Fruit fly (Drosophila melanogaster) whole organism, embryonic: Measurements from ENCODE around the gene sesB.
A peak's percentile ranks its signal among the peaks of the same experiment; 100 is the strongest.

Experiments
- Abd-B ChIP-seq: fragments of 200-800 bp; sonication (Bioruptor generic); optimal IDR thresholded peaks from 2 replicates; lab custom pipeline; 2018; ENCODE audit warnings: missing biosample characterization, mild to moderate bottlenecking, missing genetic modification characterization, moderate library complexity
- Ada2b ChIP-seq: fragments of 200-800 bp; sonication (Bioruptor generic); IDR thresholded peaks from 2 replicates; pipeline ENCODE4 v1.3.6; 2022; ENCODE audit warnings: missing biosample characterization, missing genetic modification characterization
- Atf6 ChIP-seq: fragments of 200-800 bp; sonication (Bioruptor generic); IDR thresholded peaks from 2 replicates; pipeline ENCODE4 v1.3.6; 2022; ENCODE audit warnings: missing biosample characterization, missing genetic modification characterization
- CG10543 ChIP-seq: fragments of 200-800 bp; sonication (Bioruptor generic); optimal IDR thresholded peaks from 3 replicates; lab custom pipeline; 2017; ENCODE audit warnings: missing biosample characterization, mild to moderate bottlenecking, missing genetic modification characterization, moderate library complexity
- CG1233 ChIP-seq: fragments of 200-800 bp; sonication (Bioruptor generic); optimal IDR thresholded peaks from 4 replicates; lab custom pipeline; 2018; ENCODE audit warnings: missing biosample characterization, mild to moderate bottlenecking, missing genetic modification characterization
- CG12659 ChIP-seq: fragments of 200-800 bp; sonication (Bioruptor generic); optimal IDR thresholded peaks from 3 replicates; lab custom pipeline; 2017; ENCODE audit warnings: mild to moderate bottlenecking, missing biosample characterization, missing genetic modification reagents, missing genetic modification characterization
- CG14050 ChIP-seq: fragments of 200-800 bp; sonication (Bioruptor generic); IDR thresholded peaks from 3 replicates; pipeline ENCODE4 v1.3.6; 2022; ENCODE audit warnings: missing biosample characterization, missing genetic modification characterization
- CG14441 ChIP-seq: fragments of 200-800 bp; sonication (Bioruptor generic); IDR thresholded peaks from 2 replicates; pipeline ENCODE4 v1.3.6; 2022; ENCODE audit warnings: missing biosample characterization, missing genetic modification characterization
- CG15479 ChIP-seq: fragments of 200-800 bp; sonication (Bioruptor generic); optimal IDR thresholded peaks from 3 replicates; lab custom pipeline; 2019; ENCODE audit warnings: missing biosample characterization, mild to moderate bottlenecking, missing genetic modification characterization, moderate library complexity
- CG15601 ChIP-seq: fragments of 200-800 bp; sonication (Bioruptor generic); optimal IDR thresholded peaks from 3 replicates; lab custom pipeline; 2019; ENCODE audit warnings: missing biosample characterization, mild to moderate bottlenecking, missing genetic modification characterization, moderate library complexity
- CG1603 ChIP-seq: fragments of 200-800 bp; sonication (Bioruptor generic); optimal IDR thresholded peaks from 2 replicates; lab custom pipeline; 2019; ENCODE audit warnings: missing biosample characterization, mild to moderate bottlenecking, missing genetic modification characterization, moderate library complexity
- CG16813 ChIP-seq: fragments of 200-800 bp; sonication (Bioruptor generic); IDR thresholded peaks from 3 replicates; pipeline ENCODE4 v1.3.6; 2022; ENCODE audit warnings: missing biosample characterization, missing genetic modification characterization; ENCODE audit not compliant: partially characterized antibody
- CG17359 ChIP-seq: fragments of 200-800 bp; sonication (Bioruptor generic); optimal IDR thresholded peaks from 3 replicates; lab custom pipeline; 2018; ENCODE audit warnings: missing biosample characterization, mild to moderate bottlenecking, missing genetic modification characterization, moderate library complexity
- CG17802 ChIP-seq: fragments of 200-800 bp; sonication (Bioruptor generic); optimal IDR thresholded peaks from 2 replicates; lab custom pipeline; 2018; ENCODE audit warnings: missing biosample characterization, mild to moderate bottlenecking, missing genetic modification characterization, moderate library complexity
- CG18764 ChIP-seq: fragments of 200-800 bp; sonication (Bioruptor generic); optimal IDR thresholded peaks from 3 replicates; lab custom pipeline; 2016; ENCODE audit warnings: missing biosample characterization, missing genetic modification characterization
- CG2120 ChIP-seq: fragments of 200-800 bp; sonication (Bioruptor generic); optimal IDR thresholded peaks from 3 replicates; lab custom pipeline; 2016; ENCODE audit warnings: missing biosample characterization, missing genetic modification characterization
- CG2199 ChIP-seq: fragments of 200-800 bp; sonication (Bioruptor generic); IDR thresholded peaks from 3 replicates; pipeline ENCODE4 v1.3.6; 2022; ENCODE audit warnings: missing biosample characterization, missing genetic modification characterization
- CG34422 ChIP-seq: fragments of 200-800 bp; sonication (Bioruptor generic); IDR thresholded peaks from 3 replicates; pipeline ENCODE4 v1.3.6; 2022; ENCODE audit warnings: missing biosample characterization, missing genetic modification characterization
- CG4360 ChIP-seq: fragments of 200-800 bp; sonication (Bioruptor generic); IDR thresholded peaks from 2 replicates; pipeline ENCODE4 v1.3.6; 2022; ENCODE audit warnings: missing biosample characterization, missing genetic modification characterization
- CG4424 ChIP-seq: fragments of 200-800 bp; sonication (Bioruptor generic); optimal IDR thresholded peaks from 3 replicates; lab custom pipeline; 2016; ENCODE audit warnings: missing biosample characterization, missing genetic modification characterization
- CG6254 ChIP-seq: fragments of 200-800 bp; sonication (Bioruptor generic); optimal IDR thresholded peaks from 3 replicates; lab custom pipeline; 2017; ENCODE audit warnings: mild to moderate bottlenecking, missing biosample characterization, missing genetic modification reagents, missing genetic modification characterization
- CG7987 ChIP-seq: fragments of 200-800 bp; sonication (Bioruptor generic); optimal IDR thresholded peaks from 2 replicates; lab custom pipeline; 2018; ENCODE audit warnings: missing biosample characterization, mild to moderate bottlenecking, missing genetic modification characterization, moderate library complexity
- CG8290 ChIP-seq, 3 experiments: fragments of 200-800 bp; sonication (Bioruptor generic); optimal IDR thresholded peaks; 2 replicates each; lab custom pipeline; 2016 to 2019; ENCODE audit warnings: missing biosample characterization in 3 of 3, missing genetic modification characterization in 3 of 3, mild to moderate bottlenecking in 2 of 3, moderate library complexity in 1 of 3
- CTCF ChIP-seq: fragments of 200-800 bp; sonication (Bioruptor generic); optimal IDR thresholded peaks from 2 replicates; lab custom pipeline; 2017; ENCODE audit warnings: missing biosample characterization, mild to moderate bottlenecking, missing genetic modification characterization, moderate library complexity
- Dbx ChIP-seq: fragments of 200-800 bp; sonication (Bioruptor generic); IDR thresholded peaks from 3 replicates; pipeline ENCODE4 v1.3.6; 2022; ENCODE audit warnings: missing biosample characterization, missing genetic modification characterization
- Ets65A ChIP-seq: fragments of 200-800 bp; sonication (Bioruptor generic); peaks from one replicate; lab custom pipeline; 2016; ENCODE audit warnings: missing biosample characterization, missing genetic modification characterization
- Fer2 ChIP-seq: fragments of 200-800 bp; sonication (Bioruptor generic); optimal IDR thresholded peaks from 2 replicates; lab custom pipeline; 2018; ENCODE audit warnings: missing biosample characterization, mild to moderate bottlenecking, missing genetic modification characterization, moderate library complexity
- HLH3B ChIP-seq: fragments of 200-800 bp; sonication (Bioruptor generic); IDR thresholded peaks from 2 replicates; pipeline ENCODE4 v1.3.6; 2022; ENCODE audit warnings: missing biosample characterization, missing genetic modification characterization
- Med ChIP-seq: fragments of 200-800 bp; sonication (Bioruptor generic); peaks from one replicate; lab custom pipeline; 2016; ENCODE audit warnings: missing biosample characterization, missing genetic modification characterization, mild to moderate bottlenecking, inconsistent platforms, moderate library complexity
- Myb ChIP-seq: fragments of 200-800 bp; sonication (Bioruptor generic); optimal IDR thresholded peaks from 2 replicates; lab custom pipeline; 2016; ENCODE audit warnings: missing biosample characterization, missing genetic modification characterization
- Nf-YB ChIP-seq: fragments of 200-800 bp; sonication (Bioruptor generic); optimal IDR thresholded peaks from 3 replicates; lab custom pipeline; 2019; ENCODE audit warnings: missing biosample characterization, mild to moderate bottlenecking, missing genetic modification characterization, moderate library complexity
- Nf-YC ChIP-seq: fragments of 200-800 bp; optimal IDR thresholded peaks from 3 replicates; lab custom pipeline; 2019; ENCODE audit warnings: missing biosample characterization, mild to moderate bottlenecking, missing genetic modification characterization, moderate library complexity
- PHDP ChIP-seq: fragments of 200-800 bp; sonication (Bioruptor generic); optimal IDR thresholded peaks from 3 replicates; lab custom pipeline; 2018; ENCODE audit warnings: missing biosample characterization, mild to moderate bottlenecking, missing genetic modification characterization, moderate library complexity
- Pdp1 ChIP-seq, 2 experiments: fragments of 200-800 bp; sonication (Bioruptor generic); optimal IDR thresholded peaks; 3 replicates each; lab custom pipeline; 2016; ENCODE audit warnings: missing biosample characterization in 2 of 2, missing genetic modification characterization in 2 of 2, mild to moderate bottlenecking in 1 of 2, moderate library complexity in 1 of 2
- Sox102F ChIP-seq: fragments of 200-800 bp; sonication (Bioruptor generic); optimal IDR thresholded peaks from 2 replicates; lab custom pipeline; 2018; ENCODE audit warnings: missing biosample characterization, mild to moderate bottlenecking, missing genetic modification characterization, moderate library complexity
- ac ChIP-seq: fragments of 200-800 bp; sonication (Bioruptor generic); optimal IDR thresholded peaks from 3 replicates; lab custom pipeline; 2017; ENCODE audit warnings: missing biosample characterization, mild to moderate bottlenecking, missing genetic modification characterization
- chinmo ChIP-seq: fragments of 200-800 bp; sonication (Bioruptor generic); IDR thresholded peaks from 4 replicates; pipeline ENCODE4 v1.3.6; 2022; ENCODE audit warnings: missing biosample characterization, missing genetic modification characterization; ENCODE audit not compliant: partially characterized antibody
- chn ChIP-seq: fragments of 200-800 bp; sonication (Bioruptor generic); optimal IDR thresholded peaks from 2 replicates; lab custom pipeline; 2016; ENCODE audit warnings: missing biosample characterization, missing genetic modification characterization
- cwo ChIP-seq: fragments of 200-800 bp; sonication (Bioruptor generic); optimal IDR thresholded peaks from 3 replicates; lab custom pipeline; 2017; ENCODE audit warnings: missing biosample characterization, missing genetic modification characterization, mild to moderate bottlenecking, moderate library complexity, missing genetic modification reagents
- danr ChIP-seq: fragments of 200-800 bp; sonication (Bioruptor generic); IDR thresholded peaks from 2 replicates; pipeline ENCODE4 v1.3.6; 2022; ENCODE audit warnings: missing biosample characterization, missing genetic modification characterization
- dysf ChIP-seq: fragments of 200-800 bp; sonication (Bioruptor generic); IDR thresholded peaks from 3 replicates; pipeline ENCODE4 v1.3.6; 2022; ENCODE audit warnings: missing biosample characterization, missing genetic modification characterization
- eyg ChIP-seq: fragments of 200-800 bp; sonication (Bioruptor generic); optimal IDR thresholded peaks from 3 replicates; lab custom pipeline; 2016; ENCODE audit warnings: missing biosample characterization, missing genetic modification characterization
- inv ChIP-seq: fragments of 200-800 bp; sonication (Bioruptor generic); IDR thresholded peaks from 2 replicates; pipeline ENCODE4 v1.3.6; 2022; ENCODE audit warnings: missing biosample characterization, missing genetic modification characterization; ENCODE audit not compliant: partially characterized antibody
- lilli ChIP-seq: fragments of 200-800 bp; sonication (Bioruptor generic); optimal IDR thresholded peaks from 3 replicates; lab custom pipeline; 2016; ENCODE audit warnings: missing biosample characterization, missing genetic modification characterization
- pnt ChIP-seq: fragments of 200-800 bp; sonication (Bioruptor generic); optimal IDR thresholded peaks from 3 replicates; lab custom pipeline; 2016; ENCODE audit warnings: missing biosample characterization, missing genetic modification characterization
- sim ChIP-seq: fragments of 200-800 bp; sonication (Bioruptor generic); IDR thresholded peaks from 2 replicates; pipeline ENCODE4 v1.3.6; 2022; ENCODE audit warnings: missing biosample characterization, missing genetic modification characterization
- sqz ChIP-seq: fragments of 200-800 bp; sonication (Bioruptor generic); optimal IDR thresholded peaks from 3 replicates; lab custom pipeline; 2018; ENCODE audit warnings: missing biosample characterization, mild to moderate bottlenecking, missing genetic modification characterization
- stwl ChIP-seq: fragments of 200-800 bp; sonication (Bioruptor generic); optimal IDR thresholded peaks from 3 replicates; lab custom pipeline; 2018; ENCODE audit warnings: missing biosample characterization, mild to moderate bottlenecking, missing genetic modification characterization, moderate library complexity
- usp ChIP-seq: fragments of >200 bp; optimal IDR thresholded peaks from 2 replicates; lab custom pipeline; 2017; ENCODE audit warnings: missing biosample characterization, missing genetic modification characterization
- zf30C ChIP-seq: fragments of 200-800 bp; sonication (Bioruptor generic); optimal IDR thresholded peaks from 3 replicates; lab custom pipeline; 2018; ENCODE audit warnings: missing biosample characterization, mild to moderate bottlenecking, missing genetic modification characterization

The sesB gene

DNA sequence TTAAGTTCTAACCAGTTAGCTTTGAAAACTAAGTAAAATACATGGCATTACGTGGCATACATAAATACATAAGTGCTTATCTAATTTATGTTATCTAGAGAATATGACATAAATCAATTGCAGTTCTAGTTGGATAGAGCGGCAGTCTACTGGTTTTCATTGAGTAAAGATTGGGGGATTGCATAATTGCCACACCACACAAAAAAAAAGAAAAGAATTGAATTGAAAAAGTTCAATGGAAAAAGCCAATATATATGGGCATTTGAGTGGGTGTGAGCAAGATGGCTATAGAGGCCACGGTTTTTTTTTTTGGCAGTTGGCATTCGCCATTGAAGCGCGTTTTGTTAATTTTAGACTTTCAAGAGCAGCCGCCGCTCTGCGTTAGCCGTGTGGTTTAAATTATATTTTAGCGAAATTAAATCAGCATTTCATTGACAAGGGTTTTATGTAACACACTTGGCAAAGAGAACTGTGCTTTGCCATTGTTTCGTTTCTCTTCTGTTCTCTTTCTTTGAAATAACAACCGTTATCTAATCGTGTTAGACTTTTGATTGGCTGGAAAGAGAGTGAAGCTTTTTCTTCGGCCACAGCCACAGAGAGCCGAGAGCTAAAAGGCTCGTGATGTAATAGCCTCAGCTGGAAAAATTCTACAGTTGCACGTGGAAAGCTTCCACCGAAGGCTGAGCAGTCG lies 3.2 kb downstream of the sesB start:
- TF ChIP-seq zf30C (no peak), CG14050 (no peak), CG17359 (tag; lab: Kevin White, UChicago) (no peak), stwl (tag; lab: Kevin White, UChicago) (no peak), CG17802 (no peak), CG18764 (GFP tag; lab: Kevin White, UChicago) (no peak), CG8290 (GFP tag; optimal IDR thresholded peaks at IDR 0.05; lab: Kevin White, UChicago) (no peak), CG8290 (tag; optimal IDR thresholded peaks at IDR 0.05; lab: Kevin White, UChicago) (no peak), Atf6 (GFP tag; lab: Robert Waterston, UW) (peak; percentile 14; the same call in 1 of the 2 replicates), CG34422 (no peak), CG2120 (GFP tag; lab: Kevin White, UChicago) (no peak), Ets65A (GFP tag; lab: Kevin White, UChicago) (no peak), CG6254 (GFP tag; lab: Kevin White, UChicago) (no peak), CG7987 (GFP tag; lab: Kevin White, UChicago) (no peak), CTCF (GFP tag; lab: Kevin White, UChicago) (no peak), CG1233 (no peak), CG15479 (GFP tag; lab: Kevin White, UChicago) (no peak), sim (GFP tag; lab: Robert Waterston, UW) (no peak), sqz (peak; percentile 70), cwo (GFP tag; lab: Kevin White, UChicago) (no peak), ac (GFP tag; lab: Kevin White, UChicago) (no peak), Ada2b (GFP tag; lab: Robert Waterston, UW) (no peak), dysf (GFP tag; lab: Robert Waterston, UW) (no peak), Abd-B (no peak), pnt (GFP tag; lab: Kevin White, UChicago) (no peak), chn (GFP tag; lab: Kevin White, UChicago) (no peak), Med (peak; percentile 53), Sox102F (GFP tag; lab: Kevin White, UChicago) (no peak), CG15601 (tag; lab: Kevin White, UChicago) (no peak), CG1603 (no peak), CG4360 (no peak), CG16813 (GFP tag; lab: Robert Waterston, UW) (no peak), CG4424 (GFP tag; lab: Kevin White, UChicago) (no peak), inv (no peak), HLH3B (GFP tag; lab: Robert Waterston, UW) (no peak), danr (GFP tag; lab: Robert Waterston, UW) (no peak), CG12659 (GFP tag; lab: Kevin White, UChicago) (no peak), Nf-YC (tag; lab: Kevin White, UChicago) (peak; percentile 85), PHDP (tag; lab: Kevin White, UChicago) (no peak), Myb (GFP tag; lab: Kevin White, UChicago) (no peak), CG14441 (GFP tag; lab: Robert Waterston, UW) (no peak), eyg (GFP tag; lab: Kevin White, UChicago) (no peak), usp (GFP tag; lab: Kevin White, UChicago) (no peak), CG10543 (GFP tag; lab: Kevin White, UChicago) (no peak), CG2199 (no peak), Dbx (GFP tag; lab: Robert Waterston, UW) (no peak; the same call in 2 of the 3 replicates), Fer2 (no peak), lilli (no peak), chinmo (0 out of 4 replicates have a peak, but pooled peaks have one; percentile 59), Pdp1 (GFP tag; optimal IDR thresholded peaks at IDR 0.05; lab: Kevin White, UChicago) (peak in 1 of 2 experiments; percentile 96), Nf-YB (GFP tag; lab: Kevin White, UChicago) (peak; percentile 83)
